Fruit fly (Drosophila melanogaster) whole organism, embryonic: ENCODE measurements around the gene CG34290.

Experiments used
- B-H1 ChIP-seq: fragments of 200-800 bp; sonication (Bioruptor generic); IDR thresholded peaks from 3 replicates; pipeline ENCODE4 v1.3.6; 2022; ENCODE audit warnings: missing biosample characterization, missing genetic modification characterization
- BtbVII ChIP-seq: fragments of 200-800 bp; sonication (Bioruptor generic); optimal IDR thresholded peaks from 3 replicates; lab custom pipeline; 2017; ENCODE audit warnings: missing biosample characterization, mild to moderate bottlenecking, missing genetic modification characterization
- CG12104 ChIP-seq: fragments of 200-800 bp; sonication (Bioruptor generic); optimal IDR thresholded peaks from 3 replicates; lab custom pipeline; 2016; ENCODE audit warnings: missing biosample characterization, missing genetic modification characterization
- CG12659 ChIP-seq: fragments of 200-800 bp; sonication (Bioruptor generic); optimal IDR thresholded peaks from 3 replicates; lab custom pipeline; 2017; ENCODE audit warnings: mild to moderate bottlenecking, missing biosample characterization, missing genetic modification reagents, missing genetic modification characterization
- CG12769 ChIP-seq: fragments of 200-800 bp; sonication (Bioruptor generic); optimal IDR thresholded peaks from 2 replicates; lab custom pipeline; 2019; ENCODE audit warnings: missing biosample characterization, mild to moderate bottlenecking, missing genetic modification characterization, moderate library complexity
- CG13894 ChIP-seq: fragments of 200-800 bp; sonication (Bioruptor generic); optimal IDR thresholded peaks from 3 replicates; lab custom pipeline; 2018; ENCODE audit warnings: missing biosample characterization, mild to moderate bottlenecking, missing genetic modification characterization, moderate library complexity
- CG14667 ChIP-seq: fragments of 200-800 bp; sonication (Bioruptor generic); IDR thresholded peaks from 2 replicates; pipeline ENCODE4 v1.3.6; 2022; ENCODE audit warnings: missing biosample characterization, missing genetic modification characterization
- CG14710 ChIP-seq: fragments of 200-800 bp; sonication (Bioruptor generic); optimal IDR thresholded peaks from 3 replicates; lab custom pipeline; 2019; ENCODE audit warnings: missing biosample characterization, mild to moderate bottlenecking, missing genetic modification characterization, moderate library complexity
- CG14860 ChIP-seq: fragments of 200-800 bp; sonication (Bioruptor generic); IDR thresholded peaks from 3 replicates; pipeline ENCODE4 v1.3.6; 2022; ENCODE audit warnings: missing biosample characterization, missing genetic modification characterization; ENCODE audit not compliant: partially characterized antibody
- CG16779 ChIP-seq: fragments of 200-800 bp; sonication (Bioruptor generic); IDR thresholded peaks from 2 replicates; pipeline ENCODE4 v1.3.6; 2022; ENCODE audit warnings: missing biosample characterization, missing genetic modification characterization
- CG17359 ChIP-seq: fragments of 200-800 bp; sonication (Bioruptor generic); optimal IDR thresholded peaks from 3 replicates; lab custom pipeline; 2018; ENCODE audit warnings: missing biosample characterization, mild to moderate bottlenecking, missing genetic modification characterization, moderate library complexity
- CG17568 ChIP-seq: fragments of 200-800 bp; sonication (Bioruptor generic); optimal IDR thresholded peaks from 2 replicates; lab custom pipeline; 2018; ENCODE audit warnings: missing biosample characterization, mild to moderate bottlenecking, missing genetic modification characterization, moderate library complexity
- CG18262 ChIP-seq: fragments of 200-800 bp; optimal IDR thresholded peaks from 3 replicates; lab custom pipeline; 2019; ENCODE audit warnings: missing biosample characterization, mild to moderate bottlenecking, missing genetic modification characterization, moderate library complexity
- CG3281 ChIP-seq: fragments of 200-800 bp; sonication (Bioruptor generic); optimal IDR thresholded peaks from 3 replicates; lab custom pipeline; 2017; ENCODE audit warnings: missing biosample characterization, mild to moderate bottlenecking, missing genetic modification characterization
- CG34224 ChIP-seq: fragments of 200-800 bp; sonication (Bioruptor generic); IDR thresholded peaks from 3 replicates; pipeline ENCODE4 v1.3.6; 2022; ENCODE audit warnings: missing biosample characterization, missing genetic modification characterization; ENCODE audit not compliant: partially characterized antibody
- CG4424 ChIP-seq: fragments of 200-800 bp; sonication (Bioruptor generic); optimal IDR thresholded peaks from 3 replicates; lab custom pipeline; 2016; ENCODE audit warnings: missing biosample characterization, missing genetic modification characterization
- CG6765 ChIP-seq: fragments of 200-800 bp; sonication (Bioruptor generic); optimal IDR thresholded peaks from 3 replicates; lab custom pipeline; 2017; ENCODE audit warnings: missing biosample characterization, mild to moderate bottlenecking, missing genetic modification characterization
- CG6813 ChIP-seq: fragments of 200-800 bp; sonication (Bioruptor generic); optimal IDR thresholded peaks from 2 replicates; lab custom pipeline; 2017; ENCODE audit warnings: missing biosample characterization, missing genetic modification characterization, mild to moderate bottlenecking, moderate library complexity, missing genetic modification reagents
- CG7556 ChIP-seq: fragments of 200-800 bp; sonication (Bioruptor generic); optimal IDR thresholded peaks from 2 replicates; lab custom pipeline; 2017; ENCODE audit warnings: missing biosample characterization, mild to moderate bottlenecking, missing genetic modification characterization
- CG7745 ChIP-seq: fragments of 200-800 bp; sonication (Bioruptor generic); optimal IDR thresholded peaks from 2 replicates; lab custom pipeline; 2018; ENCODE audit warnings: missing biosample characterization, mild to moderate bottlenecking, missing genetic modification characterization, moderate library complexity
- CG8944 ChIP-seq: fragments of 200-800 bp; sonication (Bioruptor generic); optimal IDR thresholded peaks from 3 replicates; lab custom pipeline; 2016; ENCODE audit warnings: missing biosample characterization, missing genetic modification characterization
- CoRest ChIP-seq: fragments of 200-800 bp; sonication (Bioruptor generic); optimal IDR thresholded peaks from 3 replicates; lab custom pipeline; 2018; ENCODE audit warnings: missing biosample characterization, mild to moderate bottlenecking, missing genetic modification characterization, moderate library complexity
- D19A ChIP-seq: fragments of 200-800 bp; optimal IDR thresholded peaks from 3 replicates; lab custom pipeline; 2019; ENCODE audit warnings: missing biosample characterization, mild to moderate bottlenecking, missing genetic modification characterization, moderate library complexity
- Doc2 ChIP-seq: fragments of 200-800 bp; sonication (Bioruptor generic); IDR thresholded peaks from 2 replicates; pipeline ENCODE4 v1.3.6; 2022; ENCODE audit warnings: missing biosample characterization, missing genetic modification characterization
- ERR ChIP-seq: fragments of 200-800 bp; sonication (Bioruptor generic); optimal IDR thresholded peaks from 2 replicates; lab custom pipeline; 2016; ENCODE audit warnings: missing biosample characterization, missing genetic modification characterization
- HLH3B ChIP-seq: fragments of 200-800 bp; sonication (Bioruptor generic); IDR thresholded peaks from 2 replicates; pipeline ENCODE4 v1.3.6; 2022; ENCODE audit warnings: missing biosample characterization, missing genetic modification characterization
- Hmr ChIP-seq: fragments of 200-800 bp; sonication (Bioruptor generic); optimal IDR thresholded peaks from 3 replicates; lab custom pipeline; 2017; ENCODE audit warnings: mild to moderate bottlenecking, missing biosample characterization, missing genetic modification reagents, missing genetic modification characterization
- Lpt ChIP-seq: fragments of >200 bp; optimal IDR thresholded peaks from 2 replicates; lab custom pipeline; 2018; ENCODE audit warnings: missing biosample characterization, missing genetic modification characterization
- Oaz ChIP-seq: fragments of 200-800 bp; sonication (Bioruptor generic); IDR thresholded peaks from 2 replicates; pipeline ENCODE4 v1.3.6; 2022; ENCODE audit warnings: missing biosample characterization, missing genetic modification characterization
- Rx ChIP-seq: fragments of 200-800 bp; sonication (Bioruptor generic); IDR thresholded peaks from 2 replicates; pipeline ENCODE4 v1.3.6; 2022; ENCODE audit warnings: missing biosample characterization, missing genetic modification characterization
- Xbp1 ChIP-seq: fragments of 200-800 bp; sonication (Bioruptor generic); optimal IDR thresholded peaks from 3 replicates; lab custom pipeline; 2016; ENCODE audit warnings: missing biosample characterization, mild to moderate bottlenecking, missing genetic modification characterization
- bcd ChIP-seq: fragments of 200-800 bp; sonication (Bioruptor generic); optimal IDR thresholded peaks from 2 replicates; lab custom pipeline; 2017; ENCODE audit warnings: missing biosample characterization, mild to moderate bottlenecking, missing genetic modification characterization
- caup ChIP-seq: fragments of 200-800 bp; sonication (Bioruptor generic); optimal IDR thresholded peaks from 3 replicates; lab custom pipeline; 2017; ENCODE audit warnings: missing biosample characterization, mild to moderate bottlenecking, missing genetic modification characterization, moderate library complexity; ENCODE audit not compliant: severe bottlenecking
- cwo ChIP-seq: fragments of 200-800 bp; sonication (Bioruptor generic); optimal IDR thresholded peaks from 3 replicates; lab custom pipeline; 2017; ENCODE audit warnings: missing biosample characterization, missing genetic modification characterization, mild to moderate bottlenecking, moderate library complexity, missing genetic modification reagents
- fd102C ChIP-seq: fragments of 200-800 bp; sonication (Bioruptor generic); optimal IDR thresholded peaks from 2 replicates; lab custom pipeline; 2018; ENCODE audit warnings: missing biosample characterization, mild to moderate bottlenecking, missing genetic modification characterization, moderate library complexity
- gro ChIP-seq: fragments of 200-800 bp; sonication (Bioruptor generic); optimal IDR thresholded peaks from 2 replicates; lab custom pipeline; 2016; ENCODE audit warnings: missing biosample characterization, missing genetic modification characterization
- h ChIP-seq: fragments of >200 bp; optimal IDR thresholded peaks from 2 replicates; lab custom pipeline; 2017
- her ChIP-seq: fragments of 200-800 bp; sonication (Bioruptor generic); optimal IDR thresholded peaks from 2 replicates; lab custom pipeline; 2016; ENCODE audit warnings: missing biosample characterization, missing genetic modification characterization
- nerfin-1 ChIP-seq: fragments of 200-800 bp; sonication (Bioruptor generic); optimal IDR thresholded peaks from 3 replicates; lab custom pipeline; 2019; ENCODE audit warnings: missing biosample characterization, mild to moderate bottlenecking, missing genetic modification characterization, moderate library complexity
- nmo ChIP-seq: fragments of 200-800 bp; sonication (Bioruptor generic); optimal IDR thresholded peaks from 2 replicates; lab custom pipeline; 2018; ENCODE audit warnings: missing biosample characterization, mild to moderate bottlenecking, missing genetic modification characterization, moderate library complexity
- row ChIP-seq: fragments of 200-800 bp; sonication (Bioruptor generic); IDR thresholded peaks from 3 replicates; pipeline ENCODE4 v1.3.6; 2022; ENCODE audit warnings: missing biosample characterization, missing genetic modification characterization
- ssp ChIP-seq: fragments of 200-800 bp; sonication (Bioruptor generic); IDR thresholded peaks from 2 replicates; pipeline ENCODE4 v1.3.6; 2022; ENCODE audit warnings: missing biosample characterization, missing genetic modification characterization
- tgo ChIP-seq: fragments of 200-800 bp; sonication (Bioruptor generic); IDR thresholded peaks from 3 replicates; pipeline ENCODE4 v1.3.6; 2022; ENCODE audit warnings: missing biosample characterization, missing genetic modification characterization
- tin ChIP-seq: fragments of 200-800 bp; sonication (Bioruptor generic); optimal IDR thresholded peaks from 3 replicates; lab custom pipeline; 2016; ENCODE audit warnings: missing biosample characterization, missing genetic modification characterization
- unpg ChIP-seq: fragments of 200-800 bp; sonication (Bioruptor generic); optimal IDR thresholded peaks from 3 replicates; lab custom pipeline; 2018; ENCODE audit warnings: missing biosample characterization, mild to moderate bottlenecking, missing genetic modification characterization, moderate library complexity

CG34290 gene

dm6 chr3R:24295556-24296465 is 6.2 kb upstream of the CG34290 start (continued):
- peak; percentile 37; the same call in 1 of the 2 replicates for TF ChIP-seq Oaz
- peak; percentile 73 for TF ChIP-seq nmo
- peak; percentile 90 for TF ChIP-seq CG12769 (tag; lab: Kevin White, UChicago)
- peak; percentile 75; the same call in 1 of the 2 replicates for TF ChIP-seq CG16779 (GFP tag; lab: Robert Waterston, UW)
- TF ChIP-seq CG7556 = peak; percentile 78
- TF ChIP-seq B-H1 (GFP tag; lab: Robert Waterston, UW) = peak; percentile 69
- TF ChIP-seq CG14667 = peak; percentile 69

- TF ChIP-seq gro = peak; percentile 41
- no peak for TF ChIP-seq ssp (GFP tag; lab: Robert Waterston, UW)
- peak; percentile 30 for TF ChIP-seq fd102C (GFP tag; lab: Kevin White, UChicago)
- peak; percentile 65 for TF ChIP-seq CG12659 (GFP tag; lab: Kevin White, UChicago)
- peak; percentile 48 for TF ChIP-seq CG4424
- TF ChIP-seq Hmr = peak; percentile 82
- TF ChIP-seq unpg (GFP tag; lab: Kevin White, UChicago) = peak; percentile 65
- peak; percentile 38; the same call in 1 of the 3 replicates for TF ChIP-seq CG14860 (GFP tag; lab: Robert Waterston, UW)
- peak; percentile 43 for TF ChIP-seq CG3281 (GFP tag; lab: Kevin White, UChicago)
- TF ChIP-seq CoRest (tag; lab: Kevin White, UChicago) = peak; percentile 54
- TF ChIP-seq Lpt (GFP tag; lab: Kevin White, UChicago) = no peak
- TF ChIP-seq Rx = no peak
- TF ChIP-seq Doc2 (GFP tag; lab: Robert Waterston, UW) = no peak
- TF ChIP-seq CG17359 (tag; lab: Kevin White, UChicago) = peak; percentile 43
- TF ChIP-seq CG8944 (GFP tag; lab: Kevin White, UChicago) = peak; percentile 35
- peak; percentile 49 for TF ChIP-seq Xbp1 (GFP tag; lab: Kevin White, UChicago)
- no peak for TF ChIP-seq CG12104 (GFP tag; lab: Kevin White, UChicago)
- peak; percentile 20 for TF ChIP-seq CG6813 (GFP tag; lab: Kevin White, UChicago)
- TF ChIP-seq CG18262 = peak; percentile 38
- TF ChIP-seq D19A (tag; lab: Kevin White, UChicago) = no peak
- peak; percentile 35 for TF ChIP-seq ERR
- TF ChIP-seq CG6765 (GFP tag; lab: Kevin White, UChicago) = no peak
- no peak for TF ChIP-seq h (lab: Kevin White, UChicago)
- TF ChIP-seq CG17568 (GFP tag; lab: Kevin White, UChicago) = peak; percentile 36
- TF ChIP-seq CG14710 (tag; lab: Kevin White, UChicago) = peak; percentile 35
- peak; percentile 49 for TF ChIP-seq tin
- peak; percentile 56 for TF ChIP-seq tgo (GFP tag; lab: Robert Waterston, UW)
- peak; percentile 46; the same call in 1 of the 2 replicates for TF ChIP-seq HLH3B (GFP tag; lab: Robert Waterston, UW)
- TF ChIP-seq bcd (GFP tag; lab: Kevin White, UChicago) = peak; percentile 22
- TF ChIP-seq cwo (GFP tag; lab: Kevin White, UChicago) = peak; percentile 28
- TF ChIP-seq CG7745 (tag; lab: Kevin White, UChicago) = no peak
- TF ChIP-seq caup (GFP tag; lab: Kevin White, UChicago) = peak; percentile 67
- peak; percentile 75 for TF ChIP-seq CG13894 (tag; lab: Kevin White, UChicago)
- peak; percentile 46 for TF ChIP-seq nerfin-1 (tag; lab: Kevin White, UChicago)
- peak; percentile 86 for TF ChIP-seq row (GFP tag; lab: Robert Waterston, UW)
- peak; percentile 37 for TF ChIP-seq BtbVII (GFP tag; lab: Kevin White, UChicago)
- TF ChIP-seq CG34224 = peak; percentile 64; the same call in 2 of the 3 replicates
- TF ChIP-seq her (GFP tag; lab: Kevin White, UChicago) = peak; percentile 68
These were observed 5.4 kb upstream of the CG34290 start, which contains the start of gene crb for dm6 chr3R:24294784-24295555. crb (plus strand) TSS chr3R:24295078.
